Worm (Caenorhabditis elegans) whole organism, young adult: ENCODE results near the gene Y43E12A.2.

Experiments
- C06A6.2 ChIP-seq: fragments of 200-800 bp; sonication (Bioruptor generic); conservative IDR thresholded peaks from 2 replicates; pipeline ENCODE4 v1.3.6; 2022; ENCODE audit warnings: missing genetic modification characterization, missing compliant biosample characterization
- F22D6.2 ChIP-seq: sonication (generic microtip); optimal IDR thresholded peaks from 2 replicates; lab custom pipeline; 2016; ENCODE audit warnings: mild to moderate bottlenecking, missing genetic modification characterization, missing compliant biosample characterization
- F23B12.7 ChIP-seq: sonication (generic microtip); optimal IDR thresholded peaks from 2 replicates; lab custom pipeline; 2017; ENCODE audit warnings: missing genetic modification characterization, mild to moderate bottlenecking, missing compliant biosample characterization, antibody characterized with exemption, moderate library complexity; ENCODE audit not compliant: insufficient read depth
- K11D2.4 ChIP-seq: fragments of 200-800 bp; sonication (Bioruptor generic); IDR thresholded peaks from 2 replicates; pipeline ENCODE4 v1.3.6; 2022; ENCODE audit warnings: missing genetic modification reagents, missing genetic modification characterization, missing compliant biosample characterization
- Y67H2A.10 ChIP-seq: fragments of 200-800 bp; sonication (Bioruptor generic); conservative IDR thresholded peaks from 2 replicates; pipeline ENCODE4 v1.3.6; 2022; ENCODE audit warnings: missing genetic modification reagents, missing genetic modification characterization, missing compliant biosample characterization
- Y95B8A.8 ChIP-seq: fragments of 200-800 bp; sonication (Bioruptor generic); IDR thresholded peaks from 2 replicates; pipeline ENCODE4 v1.3.6; 2022; ENCODE audit warnings: missing genetic modification reagents, missing genetic modification characterization, missing compliant biosample characterization
- akir-1 ChIP-seq: fragments of 200-800 bp; sonication (Bioruptor generic); optimal IDR thresholded peaks from 2 replicates; lab custom pipeline; 2018; ENCODE audit warnings: mild to moderate bottlenecking, missing genetic modification characterization, moderate library complexity, missing compliant biosample characterization
- ama-1 ChIP-seq, 3 experiments: fragments of 150-350 bp in 1 of 3; sonication (generic microtip) in 2 of 3; optimal IDR thresholded peaks; 2 replicates each; lab custom pipeline; 2014 to 2018; ENCODE audit warnings: missing biosample characterization in 2 of 3, missing genetic modification characterization in 2 of 3, missing genetic modification reagents in 2 of 3
- atf-7 ChIP-seq: sonication (generic microtip); optimal IDR thresholded peaks from 2 replicates; lab custom pipeline; 2017; ENCODE audit warnings: mild to moderate bottlenecking, missing genetic modification characterization, missing compliant biosample characterization
- athp-1 ChIP-seq: sonication (generic microtip); optimal IDR thresholded peaks from 2 replicates; lab custom pipeline; 2017; ENCODE audit warnings: mild to moderate bottlenecking, missing genetic modification characterization, missing compliant biosample characterization
- attf-5 ChIP-seq: fragments of 200-800 bp; sonication (Bioruptor generic); optimal IDR thresholded peaks from 2 replicates; lab custom pipeline; 2018; ENCODE audit warnings: mild to moderate bottlenecking, missing genetic modification characterization, missing compliant biosample characterization
- bed-1 ChIP-seq: fragments of 200-800 bp; sonication (Bioruptor generic); IDR thresholded peaks from 2 replicates; pipeline ENCODE4 v1.3.6; 2022; ENCODE audit warnings: missing genetic modification reagents, missing genetic modification characterization, missing compliant biosample characterization
- ceh-27 ChIP-seq: fragments of 200-800 bp; sonication (Bioruptor generic); optimal IDR thresholded peaks from 2 replicates; lab custom pipeline; 2018; ENCODE audit warnings: mild to moderate bottlenecking, missing genetic modification characterization, moderate library complexity, missing compliant biosample characterization
- ceh-40 ChIP-seq: fragments of 200-800 bp; sonication (Bioruptor generic); IDR thresholded peaks from 2 replicates; pipeline ENCODE4 v1.3.6; 2022; ENCODE audit warnings: missing genetic modification characterization, missing compliant biosample characterization
- ceh-79 ChIP-seq: sonication (generic microtip); optimal IDR thresholded peaks from 2 replicates; lab custom pipeline; 2017; ENCODE audit warnings: mild to moderate bottlenecking, missing genetic modification characterization, missing compliant biosample characterization
- chd-7 ChIP-seq: sonication (generic microtip); optimal IDR thresholded peaks from 2 replicates; lab custom pipeline; 2016; ENCODE audit warnings: mild to moderate bottlenecking, missing genetic modification characterization, moderate library complexity, missing compliant biosample characterization
- dox-1 ChIP-seq: fragments of 200-800 bp; sonication (Bioruptor generic); IDR thresholded peaks from 2 replicates; pipeline ENCODE4 v1.3.6; 2022; ENCODE audit warnings: missing genetic modification reagents, missing genetic modification characterization, missing compliant biosample characterization
- egrh-3 ChIP-seq: fragments of 200-800 bp; sonication (Bioruptor generic); IDR thresholded peaks from 2 replicates; pipeline ENCODE4 v1.3.6; 2022; ENCODE audit warnings: missing genetic modification reagents, missing genetic modification characterization, missing compliant biosample characterization
- fkh-3 ChIP-seq: sonication (generic microtip); optimal IDR thresholded peaks from 2 replicates; lab custom pipeline; 2016; ENCODE audit warnings: mild to moderate bottlenecking, missing genetic modification characterization, missing compliant biosample characterization
- hmg-1.2 ChIP-seq: fragments of 200-800 bp; sonication (Bioruptor generic); IDR thresholded peaks from 2 replicates; pipeline ENCODE4 v1.3.6; 2022; ENCODE audit warnings: missing genetic modification reagents, missing genetic modification characterization, missing compliant biosample characterization
- hmg-20 ChIP-seq: fragments of 200-800 bp; sonication (Bioruptor generic); IDR thresholded peaks from 2 replicates; pipeline ENCODE4 v1.3.6; 2022; ENCODE audit warnings: missing genetic modification reagents, missing genetic modification characterization, missing compliant biosample characterization
- hrde-1 ChIP-seq: sonication (generic microtip); optimal IDR thresholded peaks from 2 replicates; lab custom pipeline; 2016; ENCODE audit warnings: missing genetic modification characterization, mild to moderate bottlenecking, missing compliant biosample characterization, moderate library complexity, missing genotype, missing genetic modification reagents, borderline replicate concordance
- hsf-1 ChIP-seq: fragments of 200-800 bp; sonication (Bioruptor generic); IDR thresholded peaks from 2 replicates; pipeline ENCODE4 v1.3.6; 2022; ENCODE audit warnings: missing genetic modification reagents, missing genetic modification characterization, missing compliant biosample characterization
- let-607 ChIP-seq, 2 experiments: fragments of 200-800 bp in 1 of 2; sonication (Bioruptor generic) in 1 of 2; sonication (generic microtip) in 1 of 2; optimal IDR thresholded peaks; 2 replicates each; lab custom pipeline; 2016 to 2018; ENCODE audit warnings: mild to moderate bottlenecking in 2 of 2, missing compliant biosample characterization in 2 of 2, missing genetic modification characterization in 2 of 2, moderate library complexity in 2 of 2, missing genotype in 1 of 2
- lin-40 ChIP-seq: sonication (generic microtip); optimal IDR thresholded peaks from 2 replicates; lab custom pipeline; 2016; ENCODE audit warnings: missing genetic modification characterization, mild to moderate bottlenecking, missing compliant biosample characterization, missing genotype, missing genetic modification reagents
- madf-6 ChIP-seq: fragments of 200-800 bp; sonication (Bioruptor generic); IDR thresholded peaks from 2 replicates; pipeline ENCODE4 v1.3.6; 2022; ENCODE audit warnings: missing genetic modification reagents, missing genetic modification characterization, missing compliant biosample characterization
- mes-4 ChIP-seq: sonication (generic microtip); optimal IDR thresholded peaks from 2 replicates; lab custom pipeline; 2016; ENCODE audit warnings: missing genotype, missing genetic modification characterization, missing compliant biosample characterization
- mxl-1 ChIP-seq: sonication (generic microtip); optimal IDR thresholded peaks from 2 replicates; lab custom pipeline; 2016; ENCODE audit warnings: missing genetic modification characterization, missing compliant biosample characterization
- nhr-120 ChIP-seq: fragments of 200-800 bp; sonication (Bioruptor generic); IDR thresholded peaks from 2 replicates; pipeline ENCODE4 v1.3.6; 2022; ENCODE audit warnings: missing genetic modification characterization, missing compliant biosample characterization
- nhr-90 ChIP-seq: sonication (generic microtip); optimal IDR thresholded peaks from 2 replicates; lab custom pipeline; 2016; ENCODE audit warnings: missing genotype, mild to moderate bottlenecking, missing genetic modification characterization, missing compliant biosample characterization
- rcor-1 ChIP-seq: fragments of 200-800 bp; sonication (Bioruptor generic); IDR thresholded peaks from 2 replicates; pipeline ENCODE4 v1.3.6; 2022; ENCODE audit warnings: missing genetic modification reagents, missing genetic modification characterization, missing compliant biosample characterization
- rpc-1 ChIP-seq, 2 experiments: fragments of 150-350 bp in 1 of 2; sonication (generic microtip) in 1 of 2; optimal IDR thresholded peaks; 2 replicates each; lab custom pipeline; 2014 to 2018; ENCODE audit warnings: missing biosample characterization in 1 of 2, missing genetic modification characterization in 1 of 2, missing genetic modification reagents in 1 of 2, missing genotype in 1 of 2
- snpc-1.1 ChIP-seq: sonication (generic microtip); optimal IDR thresholded peaks from 2 replicates; lab custom pipeline; 2017; ENCODE audit warnings: missing genetic modification characterization, mild to moderate bottlenecking, missing compliant biosample characterization, antibody characterized with exemption, moderate library complexity, missing genotype, missing genetic modification reagents; ENCODE audit not compliant: insufficient read depth
- snpc-3.4 ChIP-seq: sonication (generic microtip); optimal IDR thresholded peaks from 2 replicates; lab custom pipeline; 2017; ENCODE audit warnings: missing genetic modification characterization, mild to moderate bottlenecking, missing compliant biosample characterization, antibody characterized with exemption, moderate library complexity, missing genotype, missing genetic modification reagents
- snpc-4 ChIP-seq, 5 experiments: fragments of 150-350 bp in 1 of 5; sonication (generic microtip) in 4 of 5; optimal IDR thresholded peaks; 2 replicates each; lab custom pipeline; 2014 to 2018; ENCODE audit warnings: missing genetic modification characterization in 5 of 5, missing biosample characterization in 3 of 5, antibody characterized with exemption in 2 of 5, mild to moderate bottlenecking in 2 of 5, missing compliant biosample characterization in 2 of 5, missing genotype in 2 of 5, moderate library complexity in 2 of 5, missing genetic modification reagents in 1 of 5
- somi-1 ChIP-seq: fragments of 200-800 bp; sonication (Bioruptor generic); optimal IDR thresholded peaks from 2 replicates; lab custom pipeline; 2018; ENCODE audit warnings: mild to moderate bottlenecking, missing genetic modification characterization, missing compliant biosample characterization
- sptf-2 ChIP-seq: fragments of 200-800 bp; sonication (Bioruptor generic); optimal IDR thresholded peaks from 2 replicates; lab custom pipeline; 2018; ENCODE audit warnings: mild to moderate bottlenecking, missing genetic modification characterization, missing compliant biosample characterization
- tlf-1 ChIP-seq: fragments of 200-800 bp; sonication (Bioruptor generic); optimal IDR thresholded peaks from 2 replicates; lab custom pipeline; 2018; ENCODE audit warnings: mild to moderate bottlenecking, missing genetic modification characterization, missing compliant biosample characterization
- unc-62 ChIP-seq: fragments of 150-350 bp; optimal IDR thresholded peaks from 2 replicates; lab custom pipeline; 2014; ENCODE audit warnings: missing biosample characterization, missing genetic modification reagents, missing genetic modification characterization
- ztf-18 ChIP-seq: sonication (generic microtip); optimal IDR thresholded peaks from 2 replicates; lab custom pipeline; 2016; ENCODE audit warnings: missing genotype, mild to moderate bottlenecking, missing genetic modification characterization, missing compliant biosample characterization
- ztf-22 ChIP-seq: fragments of 200-800 bp; sonication (Bioruptor generic); optimal IDR thresholded peaks from 2 replicates; lab custom pipeline; 2018; ENCODE audit warnings: mild to moderate bottlenecking, missing genetic modification characterization, moderate library complexity, missing compliant biosample characterization
- ztf-25 ChIP-seq: fragments of 200-800 bp; sonication (Bioruptor generic); IDR thresholded peaks from 2 replicates; pipeline ENCODE4 v1.3.6; 2022; ENCODE audit warnings: missing genetic modification reagents, missing genetic modification characterization, missing compliant biosample characterization

Gene Y43E12A.2

ce11 chrIV:10933062-10933552, 48.8 kb upstream of the Y43E12A.2 start, which contains the start of the genes dnc-1 and lsm-7 (continued):
- no peak for TF ChIP-seq snpc-3.4
- TF ChIP-seq ama-1 (optimal IDR thresholded peaks at IDR 0.05; lab: Kevin White, UChicago), result no peak
- peak in 1 of 2 experiments; percentile 22 for TF ChIP-seq ama-1 (GFP tag; optimal IDR thresholded peaks at IDR 0.05; lab: Kevin White, UChicago)
- peak; percentile 85 for TF ChIP-seq dox-1
- TF ChIP-seq ceh-27 (GFP tag; lab: Kevin White, UChicago), result peak; percentile 3
- TF ChIP-seq athp-1 (tag; lab: Kevin White, UChicago), result peak; percentile 18
- TF ChIP-seq Y67H2A.10 (GFP tag; lab: Robert Waterston, UW), result 0 out of 2 replicates have a peak, but pooled peaks have one; percentile 34
- peak; percentile 24; the same call in 1 of the 2 replicates for TF ChIP-seq C06A6.2 (GFP tag; lab: Robert Waterston, UW)

ce11 chrIV:10933777-10934546, 47.9 kb upstream of the Y43E12A.2 start:
- no peak for TF ChIP-seq F23B12.7 (tag; lab: Kevin White, UChicago)
- TF ChIP-seq ztf-22 (GFP tag; lab: Kevin White, UChicago), result no peak
- TF ChIP-seq nhr-90, result no peak
- no peak for TF ChIP-seq ceh-40
- TF ChIP-seq let-607 (tag; optimal IDR thresholded peaks at IDR 0.05; lab: Kevin White, UChicago), result peak in 1 of 2 experiments; percentile 56
- no peak for TF ChIP-seq sptf-2 (GFP tag; lab: Kevin White, UChicago)
- peak; percentile 83 for TF ChIP-seq chd-7 (tag; lab: Kevin White, UChicago)
- peak; percentile 49 for TF ChIP-seq hrde-1 (tag; lab: Kevin White, UChicago)
- TF ChIP-seq attf-5 (GFP tag; lab: Kevin White, UChicago), result peak; percentile 32
- 0 out of 2 replicates have a peak, but pooled peaks have one; percentile 19 for TF ChIP-seq bed-1 (GFP tag; lab: Robert Waterston, UW)
- TF ChIP-seq hmg-1.2 (GFP tag; lab: Robert Waterston, UW), result peak; percentile 22; the same call in 1 of the 2 replicates
- no peak for TF ChIP-seq unc-62
- TF ChIP-seq madf-6 (GFP tag; lab: Robert Waterston, UW), result peak; percentile 41
- TF ChIP-seq akir-1 (GFP tag; lab: Kevin White, UChicago), result no peak
- TF ChIP-seq fkh-3, result peak; percentile 35
- no peak for TF ChIP-seq snpc-1.1 (tag; lab: Kevin White, UChicago)
- TF ChIP-seq rpc-1 (optimal IDR thresholded peaks at IDR 0.05; lab: Kevin White, UChicago), result no peak
- TF ChIP-seq rpc-1 (tag; optimal IDR thresholded peaks at IDR 0.05; lab: Kevin White, UChicago), result no peak
- no peak for TF ChIP-seq ztf-18 (tag; lab: Kevin White, UChicago)
- peak; percentile 67 for TF ChIP-seq Y95B8A.8 (GFP tag; lab: Robert Waterston, UW)
- TF ChIP-seq hmg-20 (GFP tag; lab: Robert Waterston, UW), result peak; percentile 52; the same call in 1 of the 2 replicates
- no peak for TF ChIP-seq ztf-25 (GFP tag; lab: Robert Waterston, UW)
- no peak for TF ChIP-seq F22D6.2 (tag; lab: Kevin White, UChicago)
- TF ChIP-seq mes-4 (tag; lab: Kevin White, UChicago), result no peak
- peak; percentile 83 for TF ChIP-seq tlf-1 (GFP tag; lab: Kevin White, UChicago)
- TF ChIP-seq nhr-120, result no peak
- TF ChIP-seq somi-1, result no peak
- TF ChIP-seq egrh-3 (GFP tag; lab: Robert Waterston, UW), result no peak
- no peak for TF ChIP-seq mxl-1 (tag; lab: Kevin White, UChicago)
- peak; percentile 6 for TF ChIP-seq lin-40 (tag; lab: Kevin White, UChicago)
- 0 out of 2 replicates have a peak, but pooled peaks have one; percentile 27 for TF ChIP-seq Y67H2A.10 (GFP tag; lab: Robert Waterston, UW)
- no peak for TF ChIP-seq hsf-1
- TF ChIP-seq K11D2.4 (GFP tag; lab: Robert Waterston, UW), result peak; percentile 63; the same call in 1 of the 2 replicates
- peak; percentile 70 for TF ChIP-seq atf-7 (tag; lab: Kevin White, UChicago)
- 0 out of 2 replicates have a peak, but pooled peaks have one; percentile 25 for TF ChIP-seq rcor-1 (GFP tag; lab: Robert Waterston, UW)
- TF ChIP-seq snpc-4 (GFP tag; optimal IDR thresholded peaks at IDR 0.05; lab: Kevin White, UChicago), result no peak
- peak in 2 of 4 experiments; percentile 10 to 11 for TF ChIP-seq snpc-4 (tag; optimal IDR thresholded peaks at IDR 0.05; lab: Kevin White, UChicago)
- peak; percentile 71 for TF ChIP-seq ceh-79 (tag; lab: Kevin White, UChicago)
